Worm (Caenorhabditis elegans) whole organism, L1 larva: Measurements from ENCODE around the gene T25B9.3.

Experiments used
- aly-2 ChIP-seq: fragments of 150-350 bp; optimal IDR thresholded peaks from 2 replicates; lab custom pipeline; 2014; ENCODE audit warnings: missing biosample characterization, missing genetic modification characterization
- ceh-90 ChIP-seq: sonication (generic microtip); optimal IDR thresholded peaks from 2 replicates; lab custom pipeline; 2016; ENCODE audit warnings: missing genetic modification characterization, missing compliant biosample characterization
- efl-1 ChIP-seq, 4 experiments: fragments of 150-350 bp; optimal IDR thresholded peaks in 3 of 4; peaks in 1 of 4; 1 replicate in 1 of 4; 2 replicates in 3 of 4; lab custom pipeline; 2014; ENCODE audit warnings: missing biosample characterization in 2 of 4, missing genetic modification characterization in 2 of 4, missing genetic modification reagents in 2 of 4
- fkh-10 ChIP-seq: sonication (generic microtip); optimal IDR thresholded peaks from 2 replicates; lab custom pipeline; 2017; ENCODE audit warnings: missing biosample characterization, missing genetic modification reagents, missing genetic modification characterization
- grh-1 ChIP-seq: fragments of 200-800 bp; sonication (Bioruptor generic); IDR thresholded peaks from 2 replicates; pipeline ENCODE4 v1.3.6; 2022; ENCODE audit warnings: missing genetic modification reagents, missing genetic modification characterization, missing compliant biosample characterization
- jun-1 ChIP-seq: fragments of 150-350 bp; optimal IDR thresholded peaks from 2 replicates; lab custom pipeline; 2014; ENCODE audit warnings: missing biosample characterization, missing genetic modification reagents, missing genetic modification characterization
- lin-13 ChIP-seq: fragments of 150-350 bp; optimal IDR thresholded peaks from 2 replicates; lab custom pipeline; 2014; ENCODE audit warnings: missing biosample characterization, missing genetic modification reagents, missing genetic modification characterization
- lin-15B ChIP-seq: fragments of 150-350 bp; sonication (generic microtip); optimal IDR thresholded peaks from 3 replicates; lab custom pipeline; 2014; ENCODE audit warnings: missing biosample characterization, missing genetic modification characterization
- lin-39 ChIP-seq: fragments of 150-350 bp; optimal IDR thresholded peaks from 2 replicates; lab custom pipeline; 2014; ENCODE audit warnings: missing biosample characterization, missing genetic modification reagents, missing genetic modification characterization
- mep-1 ChIP-seq: fragments of 150-350 bp; optimal IDR thresholded peaks from 2 replicates; lab custom pipeline; 2014; ENCODE audit warnings: missing biosample characterization, missing genetic modification characterization
- unc-62 ChIP-seq: fragments of 150-350 bp; optimal IDR thresholded peaks from 2 replicates; lab custom pipeline; 2014; ENCODE audit warnings: missing biosample characterization, missing genetic modification reagents, missing genetic modification characterization

DNA sequence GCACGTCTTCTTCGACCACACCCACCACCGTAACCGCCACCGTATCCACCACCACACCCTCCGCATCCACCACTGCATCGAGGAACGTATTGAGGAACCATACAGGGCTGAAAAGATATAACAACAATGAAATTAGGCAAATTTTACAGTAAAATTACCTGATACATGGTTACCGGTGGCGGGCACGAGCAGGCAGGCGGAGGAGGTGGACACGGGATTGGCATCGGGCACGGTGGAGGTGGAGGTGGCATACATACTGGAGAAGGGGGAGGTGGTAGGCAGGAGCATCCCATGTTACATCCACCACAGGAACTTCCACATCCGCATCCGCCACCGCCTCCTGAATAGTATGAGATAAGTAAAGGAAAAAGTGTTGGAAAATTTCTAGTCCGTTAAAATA is 46.1 kb upstream of the T25B9.3 start:
- no peak for TF ChIP-seq aly-2
- no peak for TF ChIP-seq lin-13
- no peak for TF ChIP-seq grh-1 (GFP tag; lab: Robert Waterston, UW)
- no peak for TF ChIP-seq mep-1 (tag; lab: Kevin White, UChicago)
- no peak for TF ChIP-seq efl-1 (optimal IDR thresholded peaks at IDR 0.05; lab: Kevin White, UChicago)
- TF ChIP-seq efl-1 (GFP tag; optimal IDR thresholded peaks at IDR 0.05 in 1 of 2; lab: Kevin White, UChicago): no peak
- no peak for TF ChIP-seq fkh-10 (GFP tag; lab: Kevin White, UChicago)
- no peak for TF ChIP-seq ceh-90 (tag; lab: Kevin White, UChicago)
- TF ChIP-seq lin-39 (tag; lab: Kevin White, UChicago): no peak
- TF ChIP-seq jun-1: no peak
- no peak for TF ChIP-seq lin-15B (tag; lab: Kevin White, UChicago)
- no peak for TF ChIP-seq unc-62 (GFP tag; lab: Kevin White, UChicago)
